Worm (Caenorhabditis elegans): ENCODE data around the gene Y57G11B.5.

DNA sequence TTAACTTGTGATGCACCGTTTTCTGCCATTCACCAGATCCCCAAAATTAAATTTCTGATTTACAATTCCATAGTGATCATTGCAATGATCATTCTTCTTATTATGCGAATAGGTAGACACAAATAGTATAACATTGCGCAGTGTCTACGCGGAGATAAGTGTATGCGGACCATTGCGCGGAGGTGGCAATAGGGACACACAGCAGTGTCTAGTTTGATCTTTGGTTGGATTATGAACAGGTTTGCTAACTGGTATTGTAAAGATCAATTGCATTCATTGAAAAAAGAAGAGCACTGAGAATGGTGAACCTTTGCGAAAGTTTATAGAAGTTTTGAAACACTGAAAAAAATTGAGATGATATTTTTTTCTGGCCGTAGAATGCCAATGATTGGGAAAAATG lies 24.7 kb downstream of the Y57G11B.5 start:
- no peak for TF ChIP-seq W03F9.2 (tag; optimal IDR thresholded peaks at IDR 0.05)
- TF ChIP-seq dao-5 (tag; optimal IDR thresholded peaks at IDR 0.05): no peak
- TF ChIP-seq him-1 (tag; optimal IDR thresholded peaks at IDR 0.05): no peak

Data from whole organism, L4/young adult.